Worm (Caenorhabditis elegans): ENCODE data around the gene Y75B8A.24.

DNA sequence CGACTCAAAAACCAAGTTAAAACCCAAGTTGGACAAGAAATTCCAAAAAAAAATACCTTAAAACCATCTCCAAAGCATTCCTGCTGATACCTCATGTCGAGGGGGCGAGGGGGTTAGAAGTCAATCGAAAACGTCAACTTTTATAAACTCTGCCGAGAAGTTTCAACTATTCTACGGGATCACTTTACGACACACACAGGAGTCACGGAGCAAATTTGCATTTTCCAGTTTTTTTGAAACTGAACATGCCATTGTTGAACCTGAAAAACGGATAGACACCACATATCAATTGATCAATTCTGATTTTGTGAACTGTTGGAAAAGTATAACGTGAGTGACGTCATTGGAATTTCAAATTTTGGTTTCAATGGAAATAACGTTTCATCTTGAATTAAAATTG is 29.5 kb upstream of the Y75B8A.24 start, which contains the start of gene mrp-8:
- TF ChIP-seq sea-1 (GFP tag; conservative IDR thresholded peaks at IDR 0.05) (no peak), ama-1 (optimal IDR thresholded peaks at IDR 0.05) (no peak), ets-7 (tag; optimal IDR thresholded peaks at IDR 0.05) (no peak), aly-1 (tag; optimal IDR thresholded peaks at IDR 0.05) (no peak)
